Fruit fly (Drosophila melanogaster) whole organism, prepupa: Measurements from ENCODE around the gene Taf12.

ENCODE experiments used
- CG10631 ChIP-seq: fragments of 200-800 bp; sonication (Bioruptor generic); optimal IDR thresholded peaks from 2 replicates; lab custom pipeline; 2016; ENCODE audit warnings: missing biosample characterization, missing genetic modification characterization
- CG10669 ChIP-seq: fragments of 200-800 bp; sonication (Bioruptor generic); optimal IDR thresholded peaks from 3 replicates; lab custom pipeline; 2018; ENCODE audit warnings: missing biosample characterization, mild to moderate bottlenecking, missing genetic modification characterization, moderate library complexity
- CG11294 ChIP-seq: fragments of 200-800 bp; sonication (Bioruptor generic); IDR thresholded peaks from 2 replicates; pipeline ENCODE4 v1.3.6; 2022; ENCODE audit warnings: missing biosample characterization, missing genetic modification characterization
- CG11762 ChIP-seq: fragments of 200-800 bp; sonication (Bioruptor generic); optimal IDR thresholded peaks from 3 replicates; lab custom pipeline; 2016; ENCODE audit warnings: missing biosample characterization, missing genetic modification characterization; ENCODE audit not compliant: insufficient read depth
- CG11902 ChIP-seq: fragments of 200-800 bp; sonication (Bioruptor generic); optimal IDR thresholded peaks from 3 replicates; lab custom pipeline; 2016; ENCODE audit warnings: missing biosample characterization, missing genetic modification characterization
- CG15336 ChIP-seq: fragments of 200-800 bp; sonication (Bioruptor generic); IDR thresholded peaks from 2 replicates; pipeline ENCODE4 v1.3.6; 2022; ENCODE audit warnings: missing biosample characterization, missing genetic modification characterization
- CG16779 ChIP-seq: fragments of 200-800 bp; sonication (Bioruptor generic); optimal IDR thresholded peaks from 3 replicates; lab custom pipeline; 2017; ENCODE audit warnings: missing biosample characterization, mild to moderate bottlenecking, missing genetic modification characterization
- CG3032 ChIP-seq: fragments of 200-800 bp; optimal IDR thresholded peaks from 2 replicates; lab custom pipeline; 2019; ENCODE audit warnings: missing biosample characterization, mild to moderate bottlenecking, missing genetic modification characterization, moderate library complexity
- CG32006 ChIP-seq: fragments of 200-800 bp; sonication (Bioruptor generic); optimal IDR thresholded peaks from 3 replicates; lab custom pipeline; 2017; ENCODE audit warnings: missing biosample characterization, mild to moderate bottlenecking, missing genetic modification characterization
- CG34406 ChIP-seq: fragments of 200-800 bp; sonication (Bioruptor generic); optimal IDR thresholded peaks from 3 replicates; lab custom pipeline; 2016; ENCODE audit warnings: missing biosample characterization, missing genetic modification characterization
- CG4318 ChIP-seq: fragments of 200-800 bp; sonication (Bioruptor generic); optimal IDR thresholded peaks from 3 replicates; lab custom pipeline; 2017; ENCODE audit warnings: missing biosample characterization, mild to moderate bottlenecking, missing genetic modification characterization
- CG6163 ChIP-seq: fragments of 200-800 bp; sonication (Bioruptor generic); IDR thresholded peaks from 3 replicates; pipeline ENCODE4 v1.3.6; 2022; ENCODE audit warnings: missing biosample characterization, missing genetic modification characterization
- CG6276 ChIP-seq: fragments of 200-800 bp; sonication (Bioruptor generic); optimal IDR thresholded peaks from 2 replicates; lab custom pipeline; 2017; ENCODE audit warnings: missing biosample characterization, mild to moderate bottlenecking, missing genetic modification characterization
- CG6792 ChIP-seq: fragments of 200-800 bp; sonication (Bioruptor generic); optimal IDR thresholded peaks from 3 replicates; lab custom pipeline; 2016; ENCODE audit warnings: missing biosample characterization, missing genetic modification characterization
- CG6808 ChIP-seq: fragments of 200-800 bp; sonication (Bioruptor generic); optimal IDR thresholded peaks from 3 replicates; lab custom pipeline; 2017; ENCODE audit warnings: missing biosample characterization, missing genetic modification characterization, mild to moderate bottlenecking, moderate library complexity, missing genetic modification reagents
- CG6854 ChIP-seq: fragments of 200-800 bp; sonication (Bioruptor generic); optimal IDR thresholded peaks from 2 replicates; lab custom pipeline; 2017; ENCODE audit warnings: missing biosample characterization, mild to moderate bottlenecking, missing genetic modification characterization
- CG8119 ChIP-seq: fragments of 200-800 bp; sonication (Bioruptor generic); IDR thresholded peaks from 3 replicates; pipeline ENCODE4 v1.3.6; 2022; ENCODE audit warnings: missing biosample characterization, missing genetic modification characterization
- CG8319 ChIP-seq: fragments of 200-800 bp; sonication (Bioruptor generic); optimal IDR thresholded peaks from 3 replicates; lab custom pipeline; 2016; ENCODE audit warnings: missing biosample characterization, missing genetic modification characterization
- Eip75B ChIP-seq: fragments of 200-800 bp; sonication (Bioruptor generic); optimal IDR thresholded peaks from 3 replicates; lab custom pipeline; 2016; ENCODE audit warnings: missing biosample characterization, missing genetic modification characterization
- Eip78C ChIP-seq: fragments of 200-800 bp; sonication (Bioruptor generic); peaks from one replicate; lab custom pipeline; 2016; ENCODE audit warnings: missing biosample characterization, missing genetic modification characterization
- Ets21C ChIP-seq: fragments of 200-800 bp; sonication (Bioruptor generic); optimal IDR thresholded peaks from 3 replicates; lab custom pipeline; 2016; ENCODE audit warnings: missing biosample characterization, missing genetic modification characterization
- Ets96B ChIP-seq: fragments of 200-800 bp; optimal IDR thresholded peaks from 2 replicates; lab custom pipeline; 2019; ENCODE audit warnings: missing biosample characterization, mild to moderate bottlenecking, missing genetic modification characterization, moderate library complexity
- Hr4 ChIP-seq: fragments of 200-800 bp; sonication (Bioruptor generic); optimal IDR thresholded peaks from 3 replicates; lab custom pipeline; 2016; ENCODE audit warnings: missing biosample characterization, missing genetic modification characterization
- Lpt ChIP-seq: fragments of 200-800 bp; sonication (Bioruptor generic); optimal IDR thresholded peaks from 3 replicates; lab custom pipeline; 2016; ENCODE audit warnings: missing biosample characterization, missing genetic modification characterization
- Met ChIP-seq: fragments of 200-800 bp; sonication (Bioruptor generic); optimal IDR thresholded peaks from 3 replicates; lab custom pipeline; 2016; ENCODE audit warnings: missing biosample characterization, missing genetic modification characterization
- OdsH ChIP-seq: fragments of 200-800 bp; sonication (Bioruptor generic); optimal IDR thresholded peaks from 3 replicates; lab custom pipeline; 2016; ENCODE audit warnings: missing biosample characterization, missing genetic modification characterization
- Sox14 ChIP-seq: fragments of 200-800 bp; sonication (Bioruptor generic); optimal IDR thresholded peaks from 3 replicates; lab custom pipeline; 2016; ENCODE audit warnings: missing biosample characterization, missing genetic modification characterization
- Sox15 ChIP-seq: fragments of 200-800 bp; sonication (Bioruptor generic); optimal IDR thresholded peaks from 3 replicates; lab custom pipeline; 2016; ENCODE audit warnings: missing biosample characterization, missing genetic modification characterization
- achi ChIP-seq: fragments of 200-800 bp; sonication (Bioruptor generic); optimal IDR thresholded peaks from 3 replicates; lab custom pipeline; 2016; ENCODE audit warnings: missing biosample characterization, missing genetic modification characterization
- acj6 ChIP-seq: fragments of 200-800 bp; sonication (Bioruptor generic); optimal IDR thresholded peaks from 3 replicates; lab custom pipeline; 2016; ENCODE audit warnings: missing biosample characterization, missing genetic modification characterization
- cyc ChIP-seq: fragments of 200-800 bp; sonication (Bioruptor generic); optimal IDR thresholded peaks from 3 replicates; lab custom pipeline; 2016; ENCODE audit warnings: missing biosample characterization, missing genetic modification characterization
- dac ChIP-seq: fragments of 200-800 bp; sonication (Bioruptor generic); optimal IDR thresholded peaks from 2 replicates; lab custom pipeline; 2017; ENCODE audit warnings: missing biosample characterization, mild to moderate bottlenecking, missing genetic modification characterization
- dsx ChIP-seq: fragments of 200-800 bp; optimal IDR thresholded peaks from 3 replicates; lab custom pipeline; 2019; ENCODE audit warnings: missing biosample characterization, mild to moderate bottlenecking, missing genetic modification characterization, moderate library complexity; ENCODE audit not compliant: poor library complexity, severe bottlenecking
- eg ChIP-seq: fragments of 200-800 bp; sonication (Bioruptor generic); IDR thresholded peaks from 3 replicates; pipeline ENCODE4 v1.3.6; 2022; ENCODE audit warnings: missing biosample characterization, missing genetic modification characterization
- fkh ChIP-seq: fragments of 200-800 bp; sonication (Bioruptor generic); optimal IDR thresholded peaks from 3 replicates; lab custom pipeline; 2017; ENCODE audit warnings: missing biosample characterization, mild to moderate bottlenecking, missing genetic modification characterization, moderate library complexity
- lz ChIP-seq: fragments of 200-800 bp; sonication (Bioruptor generic); optimal IDR thresholded peaks from 3 replicates; lab custom pipeline; 2016; ENCODE audit warnings: missing biosample characterization, missing genetic modification characterization
- pdm3 ChIP-seq: fragments of 200-800 bp; sonication (Bioruptor generic); optimal IDR thresholded peaks from 3 replicates; lab custom pipeline; 2016; ENCODE audit warnings: missing biosample characterization, missing genetic modification characterization
- salr ChIP-seq, 2 experiments: fragments of 200-800 bp; sonication (Bioruptor generic); optimal IDR thresholded peaks; 3 replicates each; lab custom pipeline; 2016 to 2018; ENCODE audit warnings: missing biosample characterization in 2 of 2, missing genetic modification characterization in 2 of 2, mild to moderate bottlenecking in 1 of 2
- spab ChIP-seq: fragments of 200-800 bp; sonication (Bioruptor generic); optimal IDR thresholded peaks from 2 replicates; lab custom pipeline; 2017; ENCODE audit warnings: missing biosample characterization, mild to moderate bottlenecking, missing genetic modification characterization, missing genetic modification reagents
- ss ChIP-seq, 2 experiments: fragments of 200-800 bp; sonication (Bioruptor generic); optimal IDR thresholded peaks; 2 replicates in 1 of 2; 3 replicates in 1 of 2; lab custom pipeline; 2017 to 2018; ENCODE audit warnings: mild to moderate bottlenecking in 2 of 2, missing biosample characterization in 2 of 2, missing genetic modification characterization in 2 of 2, moderate library complexity in 1 of 2
- svp ChIP-seq: fragments of 200-800 bp; sonication (Bioruptor generic); peaks from one replicate; lab custom pipeline; 2016; ENCODE audit warnings: missing biosample characterization, missing genetic modification characterization
- topi ChIP-seq: fragments of 200-800 bp; sonication (Bioruptor generic); optimal IDR thresholded peaks from 3 replicates; lab custom pipeline; 2016; ENCODE audit warnings: missing biosample characterization, missing genetic modification characterization
- vri ChIP-seq: fragments of 200-800 bp; sonication (Bioruptor generic); optimal IDR thresholded peaks from 3 replicates; lab custom pipeline; 2016; ENCODE audit warnings: missing biosample characterization, mild to moderate bottlenecking, missing genetic modification characterization

Taf12 gene

DNA sequence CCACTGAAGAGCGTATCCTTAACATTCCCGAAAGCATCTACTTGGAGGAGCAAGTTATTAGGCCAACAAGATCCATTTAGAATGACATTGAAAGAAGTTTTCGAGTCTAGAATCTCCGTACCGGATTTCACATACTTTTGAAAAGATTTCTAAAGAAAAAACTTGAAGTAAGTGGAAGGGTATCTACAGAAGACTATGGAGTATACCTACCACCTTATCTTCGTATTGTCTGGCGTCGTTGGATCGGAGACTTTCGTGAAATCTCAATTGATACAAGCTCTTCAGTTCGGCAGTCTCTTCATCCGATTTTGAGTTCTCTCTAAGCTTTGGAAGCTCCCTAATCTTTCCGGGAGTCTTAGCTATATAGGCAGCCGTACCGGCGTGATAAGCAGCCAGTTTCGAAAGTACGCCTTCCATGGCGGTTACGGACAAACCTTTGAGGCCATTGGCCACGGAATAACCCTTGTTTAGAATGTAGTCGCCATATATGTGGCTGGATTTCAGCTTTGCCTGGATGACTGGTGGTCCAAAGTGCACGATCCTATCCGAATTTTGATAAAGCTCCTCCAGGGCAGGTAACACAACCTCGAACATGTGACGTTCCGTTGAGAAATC is 11.5 kb upstream of the Taf12 start:
- TF ChIP-seq Eip78C (GFP tag; lab: Kevin White, UChicago) (peak; percentile 9), CG6163 (GFP tag; lab: Robert Waterston, UW) (no peak), Lpt (GFP tag; lab: Kevin White, UChicago) (no peak), CG6854 (GFP tag; lab: Kevin White, UChicago) (no peak), eg (GFP tag; lab: Robert Waterston, UW) (no peak), CG11294 (GFP tag; lab: Robert Waterston, UW) (no peak), CG32006 (GFP tag; lab: Kevin White, UChicago) (no peak), lz (no peak), vri (peak; percentile 24), Ets96B (tag; lab: Kevin White, UChicago) (no peak)
- TF ChIP-seq, all 60 proteins: peak for 2

DNA sequence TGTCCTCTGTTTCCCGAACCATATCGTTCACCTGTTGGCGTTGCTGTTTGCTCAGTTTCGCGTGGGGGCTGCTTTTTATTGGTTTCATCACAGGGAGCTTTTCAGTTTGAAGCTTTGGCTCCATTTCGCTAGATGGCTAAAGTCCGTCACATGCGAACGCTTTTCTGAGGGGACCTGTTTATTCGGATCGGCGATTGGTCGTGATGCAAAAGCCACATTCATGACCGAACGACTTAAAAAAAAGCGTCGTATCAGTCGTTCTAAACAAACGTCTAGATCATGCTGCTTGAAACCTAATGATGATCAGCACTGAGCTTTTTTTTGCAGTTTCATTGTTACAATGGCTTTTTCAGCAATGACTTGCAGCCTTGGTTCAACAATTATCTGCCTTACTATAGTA is 10.4 kb upstream of the Taf12 start, which contains the start of gene CG6908:
CG6908 (minus strand) TSS at position 152 of the 400 bp plus-strand sequence.
- TF ChIP-seq Sox14 (GFP tag; lab: Kevin White, UChicago) (no peak), svp (GFP tag; lab: Kevin White, UChicago) (peak; percentile 76), CG6276 (GFP tag; lab: Kevin White, UChicago) (peak; percentile 16), eg (GFP tag; lab: Robert Waterston, UW) (0 out of 3 replicates have a peak, but pooled peaks have one; percentile 30), ss (GFP tag; optimal IDR thresholded peaks at IDR 0.05; lab: Kevin White, UChicago) (no peak), vri (peak; percentile 45), CG15336 (GFP tag; lab: Robert Waterston, UW) (0 out of 2 replicates have a peak, but pooled peaks have one; percentile 24), spab (no peak)
- TF ChIP-seq, all 60 proteins: peak for 5

DNA sequence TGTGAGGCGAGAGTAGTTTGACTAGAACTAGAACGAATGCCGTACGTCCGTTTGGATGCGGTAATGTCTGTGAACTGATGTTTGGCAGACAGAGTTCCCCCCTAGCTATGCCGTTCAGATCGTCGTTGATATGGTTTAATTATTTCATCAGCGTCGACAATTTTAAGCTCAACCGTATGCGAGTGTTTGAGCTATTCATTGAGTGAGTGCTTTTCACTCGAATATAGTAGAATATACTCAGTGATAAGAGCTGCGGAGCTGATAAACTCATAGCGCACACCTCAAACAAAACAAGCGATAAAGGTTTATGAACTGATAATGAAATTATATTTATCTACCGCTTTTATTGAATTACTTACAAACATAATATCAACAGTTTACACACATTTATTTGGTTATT is 8.6 kb upstream of the Taf12 start, which contains the start of gene CG6834:
CG6834 (minus strand) TSS at position 79 of the 400 bp plus-strand sequence.
- TF ChIP-seq Lpt (GFP tag; lab: Kevin White, UChicago) (no peak), Eip75B (GFP tag; lab: Kevin White, UChicago) (no peak), CG3032 (no peak), CG4318 (GFP tag; lab: Kevin White, UChicago) (no peak), CG8119 (GFP tag; lab: Robert Waterston, UW) (no peak), salr (GFP tag; optimal IDR thresholded peaks at IDR 0.05; lab: Kevin White, UChicago) (no peak), Ets96B (tag; lab: Kevin White, UChicago) (no peak), CG11762 (no peak), ss (GFP tag; optimal IDR thresholded peaks at IDR 0.05; lab: Kevin White, UChicago) (no peak), CG34406 (GFP tag; lab: Kevin White, UChicago) (no peak), vri (peak; percentile 64), Eip78C (GFP tag; lab: Kevin White, UChicago) (no peak), pdm3 (GFP tag; lab: Kevin White, UChicago) (no peak), fkh (GFP tag; lab: Kevin White, UChicago) (peak; percentile 49), svp (GFP tag; lab: Kevin White, UChicago) (peak; percentile 71), CG6854 (GFP tag; lab: Kevin White, UChicago) (no peak), cyc (GFP tag; lab: Kevin White, UChicago) (no peak), CG32006 (GFP tag; lab: Kevin White, UChicago) (no peak), topi (no peak), CG6792 (no peak), Sox15 (GFP tag; lab: Kevin White, UChicago) (no peak), eg (GFP tag; lab: Robert Waterston, UW) (no peak), CG11902 (no peak), OdsH (GFP tag; lab: Kevin White, UChicago) (no peak), Sox14 (GFP tag; lab: Kevin White, UChicago) (no peak)

DNA sequence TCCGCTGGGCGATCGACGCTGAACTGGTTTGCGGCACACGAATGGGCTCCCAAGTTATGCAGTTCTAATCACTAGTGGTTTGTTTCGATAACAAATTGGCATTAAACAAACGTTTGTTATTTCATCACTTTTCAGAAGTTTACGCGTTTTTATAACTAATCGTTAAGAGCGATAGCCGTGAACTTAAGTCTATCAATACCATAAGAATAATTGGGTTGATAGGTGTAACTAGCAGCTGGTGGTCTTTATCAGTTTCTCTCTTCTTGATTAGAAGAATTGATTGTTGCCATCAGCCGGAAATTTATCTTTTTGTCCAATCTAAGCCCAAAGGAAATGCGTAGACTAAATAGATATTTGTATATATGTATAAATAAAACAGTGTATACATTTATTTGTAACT is 4.8 kb upstream of the Taf12 start, which contains the start of gene CG6830:
CG6830 (minus strand) TSS at position 27 of the 400 bp plus-strand sequence.
- no peak for TF ChIP-seq acj6 (GFP tag; lab: Kevin White, UChicago)
- no peak for TF ChIP-seq dac (GFP tag; lab: Kevin White, UChicago)
- no peak for TF ChIP-seq topi
- TF ChIP-seq Hr4 (GFP tag; lab: Kevin White, UChicago), result no peak
- no peak for TF ChIP-seq OdsH (GFP tag; lab: Kevin White, UChicago)
- no peak for TF ChIP-seq ss (GFP tag; optimal IDR thresholded peaks at IDR 0.05; lab: Kevin White, UChicago)
- no peak for TF ChIP-seq CG10669 (GFP tag; lab: Kevin White, UChicago)
- TF ChIP-seq CG8319 (GFP tag; lab: Kevin White, UChicago), result no peak
- no peak for TF ChIP-seq Met (GFP tag; lab: Kevin White, UChicago)
- TF ChIP-seq CG16779 (tag; lab: Kevin White, UChicago), result no peak
- no peak for TF ChIP-seq CG10631
- no peak for TF ChIP-seq Sox15 (GFP tag; lab: Kevin White, UChicago)
- TF ChIP-seq Ets21C (GFP tag; lab: Kevin White, UChicago), result no peak
- TF ChIP-seq CG6808 (GFP tag; lab: Kevin White, UChicago), result no peak
- TF ChIP-seq achi, result no peak
- TF ChIP-seq fkh (GFP tag; lab: Kevin White, UChicago), result no peak
- TF ChIP-seq dsx (GFP tag; lab: Kevin White, UChicago), result no peak
- TF ChIP-seq CG8119 (GFP tag; lab: Robert Waterston, UW), result no peak
